Worm (Caenorhabditis elegans) whole organism, young adult: ENCODE results near the gene C16D9.5.
A peak's percentile ranks its signal among the peaks of the same experiment; 100 is the strongest.

Experiments
- B0336.3 ChIP-seq: fragments of 200-800 bp; sonication (Bioruptor generic); IDR thresholded peaks from 2 replicates; pipeline ENCODE4 v1.3.6; 2022; ENCODE audit warnings: missing genetic modification characterization, missing compliant biosample characterization
- D2030.7 ChIP-seq: fragments of 200-800 bp; sonication (Bioruptor generic); IDR thresholded peaks from 2 replicates; pipeline ENCODE4 v1.3.6; 2022; ENCODE audit warnings: missing genetic modification reagents, missing genetic modification characterization, missing compliant biosample characterization
- Y53G8AR.9 ChIP-seq: fragments of 200-800 bp; sonication (Bioruptor generic); conservative IDR thresholded peaks from 2 replicates; pipeline ENCODE4 v1.3.6; 2022; ENCODE audit warnings: missing genetic modification reagents, missing genetic modification characterization, missing compliant biosample characterization
- Y79H2A.3 ChIP-seq: fragments of 200-800 bp; sonication (Bioruptor generic); conservative IDR thresholded peaks from 2 replicates; pipeline ENCODE4 v1.3.6; 2022; ENCODE audit warnings: missing genetic modification reagents, missing genetic modification characterization, missing compliant biosample characterization
- ama-1 ChIP-seq, 3 experiments: fragments of 150-350 bp in 1 of 3; sonication (generic microtip) in 2 of 3; optimal IDR thresholded peaks; 2 replicates each; lab custom pipeline; 2014 to 2018; ENCODE audit warnings: missing biosample characterization in 2 of 3, missing genetic modification characterization in 2 of 3, missing genetic modification reagents in 2 of 3
- aptf-2 ChIP-seq: fragments of 200-800 bp; sonication (Bioruptor generic); conservative IDR thresholded peaks from 2 replicates; pipeline ENCODE4 v1.3.6; 2022; ENCODE audit warnings: missing genetic modification reagents, missing genetic modification characterization, missing compliant biosample characterization
- atf-7 ChIP-seq: sonication (generic microtip); optimal IDR thresholded peaks from 2 replicates; lab custom pipeline; 2017; ENCODE audit warnings: mild to moderate bottlenecking, missing genetic modification characterization, missing compliant biosample characterization
- athp-1 ChIP-seq: sonication (generic microtip); optimal IDR thresholded peaks from 2 replicates; lab custom pipeline; 2017; ENCODE audit warnings: mild to moderate bottlenecking, missing genetic modification characterization, missing compliant biosample characterization
- attf-3 ChIP-seq: fragments of 200-800 bp; sonication (Bioruptor generic); conservative IDR thresholded peaks from 2 replicates; pipeline ENCODE4 v1.3.6; 2022; ENCODE audit warnings: missing genetic modification reagents, missing genetic modification characterization, missing compliant biosample characterization
- attf-5 ChIP-seq: fragments of 200-800 bp; sonication (Bioruptor generic); optimal IDR thresholded peaks from 2 replicates; lab custom pipeline; 2018; ENCODE audit warnings: mild to moderate bottlenecking, missing genetic modification characterization, missing compliant biosample characterization
- bed-1 ChIP-seq: fragments of 200-800 bp; sonication (Bioruptor generic); IDR thresholded peaks from 2 replicates; pipeline ENCODE4 v1.3.6; 2022; ENCODE audit warnings: missing genetic modification reagents, missing genetic modification characterization, missing compliant biosample characterization
- cebp-1 ChIP-seq, 2 experiments: fragments of 200-800 bp in 1 of 2; sonication (Bioruptor generic) in 1 of 2; sonication (generic microtip) in 1 of 2; IDR thresholded peaks in 1 of 2; optimal IDR thresholded peaks in 1 of 2; 2 replicates each; pipeline versions ENCODE4 v1.3.6 to Lab custom; 2017 to 2022; ENCODE audit warnings: missing compliant biosample characterization in 2 of 2, missing genetic modification characterization in 2 of 2, mild to moderate bottlenecking in 1 of 2, missing genetic modification reagents in 1 of 2, moderate library complexity in 1 of 2
- ceh-58 ChIP-seq: fragments of 200-800 bp; sonication (Bioruptor generic); IDR thresholded peaks from 2 replicates; pipeline ENCODE4 v1.3.6; 2022; ENCODE audit warnings: missing genetic modification characterization, missing compliant biosample characterization
- efl-1 ChIP-seq: fragments of 150-350 bp; optimal IDR thresholded peaks from 2 replicates; lab custom pipeline; 2014; ENCODE audit warnings: missing biosample characterization, missing genetic modification reagents, missing genetic modification characterization
- egl-44 ChIP-seq: fragments of 200-800 bp; sonication (Bioruptor generic); IDR thresholded peaks from 2 replicates; pipeline ENCODE4 v1.3.6; 2022; ENCODE audit warnings: missing genetic modification reagents, missing genetic modification characterization, missing compliant biosample characterization
- ekl-4 ChIP-seq: fragments of 200-800 bp; sonication (Bioruptor generic); IDR thresholded peaks from 2 replicates; pipeline ENCODE4 v1.3.6; 2022; ENCODE audit warnings: missing genetic modification reagents, missing genetic modification characterization, missing compliant biosample characterization
- ets-4 ChIP-seq: fragments of 200-800 bp; sonication (Bioruptor generic); optimal IDR thresholded peaks from 2 replicates; lab custom pipeline; 2018; ENCODE audit warnings: mild to moderate bottlenecking, missing genetic modification characterization, missing compliant biosample characterization
- hmg-1.2 ChIP-seq: fragments of 200-800 bp; sonication (Bioruptor generic); IDR thresholded peaks from 2 replicates; pipeline ENCODE4 v1.3.6; 2022; ENCODE audit warnings: missing genetic modification reagents, missing genetic modification characterization, missing compliant biosample characterization
- lag-1 ChIP-seq: fragments of 200-800 bp; sonication (Bioruptor generic); IDR thresholded peaks from 2 replicates; pipeline ENCODE4 v1.3.6; 2022; ENCODE audit warnings: missing genetic modification reagents, missing genetic modification characterization, missing compliant biosample characterization
- let-607 ChIP-seq, 2 experiments: fragments of 200-800 bp in 1 of 2; sonication (Bioruptor generic) in 1 of 2; sonication (generic microtip) in 1 of 2; optimal IDR thresholded peaks; 2 replicates each; lab custom pipeline; 2016 to 2018; ENCODE audit warnings: mild to moderate bottlenecking in 2 of 2, missing compliant biosample characterization in 2 of 2, missing genetic modification characterization in 2 of 2, moderate library complexity in 2 of 2, missing genotype in 1 of 2
- lsy-27 ChIP-seq: sonication (generic microtip); optimal IDR thresholded peaks from 2 replicates; lab custom pipeline; 2017; ENCODE audit warnings: missing genetic modification characterization, mild to moderate bottlenecking, missing compliant biosample characterization, antibody characterized with exemption, missing genotype, borderline replicate concordance; ENCODE audit not compliant: insufficient read depth
- madf-8 ChIP-seq: fragments of 200-800 bp; sonication (Bioruptor generic); conservative IDR thresholded peaks from 2 replicates; pipeline ENCODE4 v1.3.6; 2022; ENCODE audit warnings: missing genetic modification reagents, missing genetic modification characterization, missing compliant biosample characterization
- nfya-1 ChIP-seq: sonication (generic microtip); optimal IDR thresholded peaks from 2 replicates; lab custom pipeline; 2017; ENCODE audit warnings: antibody characterized with exemption, missing compliant biosample characterization, missing genetic modification characterization, borderline replicate concordance; ENCODE audit not compliant: insufficient read depth
- nfyb-1 ChIP-seq: fragments of 200-800 bp; sonication (Bioruptor generic); IDR thresholded peaks from 2 replicates; pipeline ENCODE4 v1.3.6; 2022; ENCODE audit warnings: missing genetic modification reagents, missing genetic modification characterization, missing compliant biosample characterization
- nhr-120 ChIP-seq: fragments of 200-800 bp; sonication (Bioruptor generic); IDR thresholded peaks from 2 replicates; pipeline ENCODE4 v1.3.6; 2022; ENCODE audit warnings: missing genetic modification characterization, missing compliant biosample characterization
- nhr-179 ChIP-seq: sonication (generic microtip); optimal IDR thresholded peaks from 2 replicates; lab custom pipeline; 2016; ENCODE audit warnings: mild to moderate bottlenecking, missing genetic modification characterization, missing compliant biosample characterization
- nhr-27 ChIP-seq: fragments of 200-800 bp; sonication (Bioruptor generic); optimal IDR thresholded peaks from 2 replicates; lab custom pipeline; 2018; ENCODE audit warnings: mild to moderate bottlenecking, missing genetic modification characterization, moderate library complexity, missing compliant biosample characterization
- nhr-80 ChIP-seq: sonication (generic microtip); optimal IDR thresholded peaks from 2 replicates; lab custom pipeline; 2016; ENCODE audit warnings: missing genetic modification characterization, missing compliant biosample characterization
- nhr-90 ChIP-seq: sonication (generic microtip); optimal IDR thresholded peaks from 2 replicates; lab custom pipeline; 2016; ENCODE audit warnings: missing genotype, mild to moderate bottlenecking, missing genetic modification characterization, missing compliant biosample characterization
- rcor-1 ChIP-seq: fragments of 200-800 bp; sonication (Bioruptor generic); IDR thresholded peaks from 2 replicates; pipeline ENCODE4 v1.3.6; 2022; ENCODE audit warnings: missing genetic modification reagents, missing genetic modification characterization, missing compliant biosample characterization
- snpc-1.3 ChIP-seq: sonication (generic microtip); optimal IDR thresholded peaks from 2 replicates; lab custom pipeline; 2017; ENCODE audit warnings: missing genetic modification characterization, mild to moderate bottlenecking, missing compliant biosample characterization, antibody characterized with exemption, moderate library complexity, missing genotype, missing genetic modification reagents; ENCODE audit not compliant: insufficient read depth
- snpc-4 ChIP-seq, 5 experiments: fragments of 150-350 bp in 1 of 5; sonication (generic microtip) in 4 of 5; optimal IDR thresholded peaks; 2 replicates each; lab custom pipeline; 2014 to 2018; ENCODE audit warnings: missing genetic modification characterization in 5 of 5, missing biosample characterization in 3 of 5, antibody characterized with exemption in 2 of 5, mild to moderate bottlenecking in 2 of 5, missing compliant biosample characterization in 2 of 5, missing genotype in 2 of 5, moderate library complexity in 2 of 5, missing genetic modification reagents in 1 of 5
- somi-1 ChIP-seq: fragments of 200-800 bp; sonication (Bioruptor generic); optimal IDR thresholded peaks from 2 replicates; lab custom pipeline; 2018; ENCODE audit warnings: mild to moderate bottlenecking, missing genetic modification characterization, missing compliant biosample characterization
- sptf-2 ChIP-seq: fragments of 200-800 bp; sonication (Bioruptor generic); optimal IDR thresholded peaks from 2 replicates; lab custom pipeline; 2018; ENCODE audit warnings: mild to moderate bottlenecking, missing genetic modification characterization, missing compliant biosample characterization
- tbp1 ChIP-seq: fragments of 200-800 bp; sonication (Bioruptor generic); optimal IDR thresholded peaks from 2 replicates; lab custom pipeline; 2018; ENCODE audit warnings: mild to moderate bottlenecking, missing genetic modification characterization, missing compliant biosample characterization
- tlf-1 ChIP-seq: fragments of 200-800 bp; sonication (Bioruptor generic); optimal IDR thresholded peaks from 2 replicates; lab custom pipeline; 2018; ENCODE audit warnings: mild to moderate bottlenecking, missing genetic modification characterization, missing compliant biosample characterization
- unc-62 ChIP-seq: fragments of 150-350 bp; optimal IDR thresholded peaks from 2 replicates; lab custom pipeline; 2014; ENCODE audit warnings: missing biosample characterization, missing genetic modification reagents, missing genetic modification characterization
- xnd-1 ChIP-seq: sonication (generic microtip); optimal IDR thresholded peaks from 2 replicates; lab custom pipeline; 2016; ENCODE audit warnings: missing genotype, missing genetic modification reagents, missing genetic modification characterization, missing compliant biosample characterization
- zfh-2 ChIP-seq: fragments of 200-800 bp; sonication (Bioruptor generic); conservative IDR thresholded peaks from 2 replicates; pipeline ENCODE4 v1.3.6; 2022; ENCODE audit warnings: missing genetic modification reagents, missing genetic modification characterization, missing compliant biosample characterization
- ztf-22 ChIP-seq: fragments of 200-800 bp; sonication (Bioruptor generic); optimal IDR thresholded peaks from 2 replicates; lab custom pipeline; 2018; ENCODE audit warnings: mild to moderate bottlenecking, missing genetic modification characterization, moderate library complexity, missing compliant biosample characterization
- ztf-26 ChIP-seq: sonication (generic microtip); optimal IDR thresholded peaks from 2 replicates; lab custom pipeline; 2017; ENCODE audit warnings: missing genetic modification characterization, missing compliant biosample characterization

C16D9.5 gene

DNA sequence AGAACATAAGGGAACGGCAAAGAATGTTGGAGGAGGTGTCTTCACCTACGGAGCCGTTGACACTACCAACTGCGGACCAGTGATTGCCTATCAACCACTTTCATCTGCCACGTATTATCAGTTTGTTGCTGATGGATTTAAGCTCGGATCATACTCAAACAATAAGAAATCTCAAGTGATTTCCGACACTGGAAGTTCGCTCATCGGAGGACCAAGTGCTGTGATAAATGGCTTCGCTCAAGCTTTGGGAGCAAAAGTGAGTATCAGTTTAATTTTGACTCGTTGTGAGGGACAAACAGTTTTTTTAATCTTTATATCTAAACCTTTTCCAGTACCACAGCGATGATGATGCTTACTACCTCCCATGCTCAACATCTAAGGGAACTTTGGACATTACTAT, 26.0 kb upstream of the C16D9.5 start:
- no peak for TF ChIP-seq sptf-2 (GFP tag; lab: Kevin White, UChicago)
- TF ChIP-seq athp-1, result no peak
- no peak for TF ChIP-seq egl-44 (GFP tag; lab: Robert Waterston, UW)
- TF ChIP-seq ztf-26, result no peak
- TF ChIP-seq nhr-179, result no peak
- no peak for TF ChIP-seq nhr-90 (tag; lab: Kevin White, UChicago)
- TF ChIP-seq attf-5, result no peak
- no peak for TF ChIP-seq ztf-22 (GFP tag; lab: Kevin White, UChicago)
- TF ChIP-seq, all 124 proteins: peak for 0

DNA sequence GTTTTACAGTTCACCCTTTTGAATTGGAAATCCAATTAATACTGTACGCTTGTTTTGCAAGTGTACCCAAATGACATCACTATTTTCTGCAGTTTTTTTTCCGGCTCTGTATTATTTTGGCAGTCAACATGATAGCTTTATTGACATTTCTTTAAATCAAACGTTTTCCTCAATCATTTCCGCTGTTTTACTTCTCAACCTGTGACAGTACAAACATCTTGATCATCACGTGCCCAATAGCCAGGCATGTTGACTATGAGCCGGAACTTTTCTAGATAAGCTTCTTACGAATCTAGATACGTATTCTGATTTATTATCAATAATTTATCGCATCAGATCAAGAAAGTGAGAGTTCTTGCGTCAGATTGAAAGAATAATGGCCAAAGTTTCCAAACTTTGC, 24.5 kb upstream of the C16D9.5 start:
- TF ChIP-seq ets-4 (GFP tag; lab: Kevin White, UChicago) (peak; percentile 35), let-607 (tag; optimal IDR thresholded peaks at IDR 0.05; lab: Kevin White, UChicago) (peak in 1 of 2 experiments; percentile 18), ztf-22 (GFP tag; lab: Kevin White, UChicago) (peak; percentile 19), rcor-1 (GFP tag; lab: Robert Waterston, UW) (no peak), nhr-120 (GFP tag; lab: Robert Waterston, UW) (no peak), nhr-80 (peak; percentile 69), nhr-90 (tag; lab: Kevin White, UChicago) (peak; percentile 5), zfh-2 (GFP tag; lab: Robert Waterston, UW) (no peak), unc-62 (GFP tag; lab: Kevin White, UChicago) (no peak), cebp-1 (GFP tag; IDR thresholded peaks at IDR 0.05; lab: Robert Waterston, UW) (no peak), cebp-1 (tag; optimal IDR thresholded peaks at IDR 0.05; lab: Kevin White, UChicago) (peak; percentile 16), nhr-27 (no peak), tbp1 (peak; percentile 9), atf-7 (tag; lab: Kevin White, UChicago) (peak; percentile 86), B0336.3 (GFP tag; lab: Robert Waterston, UW) (0 out of 2 replicates have a peak, but pooled peaks have one; percentile 26), nhr-179 (no peak)

DNA sequence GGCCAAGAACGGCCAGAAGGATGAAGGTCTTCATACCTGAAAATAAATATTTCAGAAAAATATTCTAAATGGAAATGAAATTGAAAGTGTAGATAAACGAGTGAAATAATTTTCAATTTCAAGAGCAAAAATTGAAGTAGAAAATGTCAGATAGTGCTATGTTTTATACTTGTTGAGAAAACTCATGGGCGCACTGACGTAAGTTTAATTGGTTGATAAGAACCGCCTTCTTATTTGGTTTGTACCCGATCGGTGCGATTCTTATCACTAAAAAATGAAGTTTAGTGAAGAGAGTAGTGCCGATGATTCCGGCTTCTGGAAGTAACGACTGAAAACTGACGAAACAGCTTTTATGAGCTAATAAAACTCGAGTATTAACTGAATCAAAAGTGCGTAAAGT, 23.5 kb upstream of the C16D9.5 start, which contains the start of the genes asp-6 and asp-12:
Gene asp-6, minus strand, starts transcription at position 36 of the 400 bp plus-strand sequence.
Gene asp-12, plus strand, starts transcription at position 309 of the 400 bp plus-strand sequence.
- TF ChIP-seq madf-8 (GFP tag; lab: Robert Waterston, UW), result no peak
- peak; percentile 80 for TF ChIP-seq nhr-80

DNA sequence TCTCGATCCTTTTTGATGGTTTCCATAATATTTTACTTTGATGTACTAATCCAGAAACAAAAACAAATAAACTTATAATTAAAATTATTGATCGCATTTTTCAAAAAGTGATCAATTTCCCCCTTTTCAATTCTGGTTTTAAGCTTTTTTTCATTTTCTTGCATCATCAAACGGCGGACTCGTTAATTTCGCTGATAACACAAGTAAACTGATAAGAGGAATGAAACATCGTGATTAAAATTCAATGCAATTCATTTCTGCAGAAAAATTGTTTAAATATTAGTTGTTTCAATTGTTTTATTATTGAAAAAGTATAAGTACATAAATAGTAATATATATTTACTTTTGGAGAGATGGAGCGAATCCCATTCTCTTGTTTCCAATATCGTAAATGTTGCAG, 21.9 kb upstream of the C16D9.5 start:
- TF ChIP-seq ekl-4 (GFP tag; lab: Robert Waterston, UW) (0 out of 2 replicates have a peak, but pooled peaks have one; percentile 21), ceh-58 (GFP tag; lab: Robert Waterston, UW) (no peak), atf-7 (tag; lab: Kevin White, UChicago) (no peak), Y53G8AR.9 (peak; percentile 69), tbp1 (peak; percentile 7), B0336.3 (GFP tag; lab: Robert Waterston, UW) (peak; percentile 16; the same call in 1 of the 2 replicates), aptf-2 (GFP tag; lab: Robert Waterston, UW) (no peak), xnd-1 (no peak), tlf-1 (GFP tag; lab: Kevin White, UChicago) (peak; percentile 2), snpc-1.3 (no peak), nfyb-1 (0 out of 2 replicates have a peak, but pooled peaks have one; percentile 24), let-607 (tag; optimal IDR thresholded peaks at IDR 0.05; lab: Kevin White, UChicago) (peak in 1 of 2 experiments; percentile 13), somi-1 (no peak), snpc-4 (GFP tag; optimal IDR thresholded peaks at IDR 0.05; lab: Kevin White, UChicago) (no peak), snpc-4 (tag; optimal IDR thresholded peaks at IDR 0.05; lab: Kevin White, UChicago) (peak in 1 of 4 experiments; percentile 5), lag-1 (no peak), bed-1 (GFP tag; lab: Robert Waterston, UW) (no peak), nfya-1 (tag; lab: Kevin White, UChicago) (no peak), attf-3 (GFP tag; lab: Robert Waterston, UW) (no peak), efl-1 (GFP tag; lab: Kevin White, UChicago) (no peak), lsy-27 (tag; lab: Kevin White, UChicago) (no peak), D2030.7 (GFP tag; lab: Robert Waterston, UW) (no peak), ama-1 (optimal IDR thresholded peaks at IDR 0.05; lab: Kevin White, UChicago) (no peak), ama-1 (GFP tag; optimal IDR thresholded peaks at IDR 0.05; lab: Kevin White, UChicago) (no peak), Y79H2A.3 (GFP tag; lab: Robert Waterston, UW) (no peak), hmg-1.2 (GFP tag; lab: Robert Waterston, UW) (no peak)
